Worm (Caenorhabditis elegans) whole organism, midembryonic: Measurements from ENCODE around the gene txt-1.

Source experiments
- T22C8.4 ChIP-seq: fragments of 200-800 bp; sonication (Bioruptor generic); IDR thresholded peaks from 2 replicates; pipeline ENCODE4 v1.3.6; 2022; ENCODE audit warnings: missing genetic modification characterization, missing compliant biosample characterization
- cog-1 ChIP-seq: sonication (generic microtip); optimal IDR thresholded peaks from 2 replicates; lab custom pipeline; 2016; ENCODE audit warnings: missing genetic modification characterization, missing compliant biosample characterization
- flt-1 ChIP-seq: fragments of 200-800 bp; sonication (Bioruptor generic); IDR thresholded peaks from 2 replicates; pipeline ENCODE4 v1.3.6; 2022; ENCODE audit warnings: missing genetic modification characterization, missing compliant biosample characterization
- ref-1 ChIP-seq: fragments of 200-800 bp; sonication (Bioruptor generic); conservative IDR thresholded peaks from 2 replicates; pipeline ENCODE4 v1.3.6; 2022; ENCODE audit warnings: missing genetic modification reagents, missing genetic modification characterization, missing compliant biosample characterization
- tab-1 ChIP-seq: fragments of 200-800 bp; sonication (Bioruptor generic); IDR thresholded peaks from 2 replicates; pipeline ENCODE4 v1.3.6; 2022; ENCODE audit warnings: missing genetic modification characterization, missing compliant biosample characterization
- ztf-29 ChIP-seq: fragments of 200-800 bp; sonication (Bioruptor generic); IDR thresholded peaks from 2 replicates; pipeline ENCODE4 v1.3.6; 2022; ENCODE audit warnings: missing genetic modification reagents, missing genetic modification characterization, missing compliant biosample characterization

DNA sequence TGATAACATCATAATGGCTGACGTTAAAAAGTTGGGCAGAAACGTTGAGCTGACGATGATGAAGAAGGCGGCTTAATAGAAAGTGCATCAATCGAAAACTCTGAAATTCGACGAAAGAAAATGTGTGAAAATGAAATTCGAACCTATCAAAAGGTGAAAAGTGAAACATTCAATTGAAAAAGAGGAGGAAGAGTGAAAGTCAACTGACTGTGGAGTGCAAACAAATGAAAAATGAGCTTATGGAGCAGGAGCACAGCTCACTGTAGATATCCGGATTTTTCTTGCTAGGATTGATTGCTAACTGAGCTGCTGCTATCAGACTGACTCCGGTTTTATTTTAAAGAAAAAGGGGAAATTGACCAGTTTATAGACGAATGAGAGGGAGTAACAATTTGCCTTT, 15.1 kb downstream of the txt-1 start, which contains the start of gene K10B4.3:
- TF ChIP-seq T22C8.4 (GFP tag; lab: Robert Waterston, UW) (no peak), tab-1 (no peak), flt-1 (GFP tag; lab: Robert Waterston, UW) (no peak), cog-1 (tag; lab: Kevin White, UChicago) (no peak), ref-1 (GFP tag; lab: Robert Waterston, UW) (no peak), ztf-29 (GFP tag; lab: Robert Waterston, UW) (no peak)
